Fruit fly (Drosophila melanogaster): ENCODE measurements around the gene CG43184.

DNA sequence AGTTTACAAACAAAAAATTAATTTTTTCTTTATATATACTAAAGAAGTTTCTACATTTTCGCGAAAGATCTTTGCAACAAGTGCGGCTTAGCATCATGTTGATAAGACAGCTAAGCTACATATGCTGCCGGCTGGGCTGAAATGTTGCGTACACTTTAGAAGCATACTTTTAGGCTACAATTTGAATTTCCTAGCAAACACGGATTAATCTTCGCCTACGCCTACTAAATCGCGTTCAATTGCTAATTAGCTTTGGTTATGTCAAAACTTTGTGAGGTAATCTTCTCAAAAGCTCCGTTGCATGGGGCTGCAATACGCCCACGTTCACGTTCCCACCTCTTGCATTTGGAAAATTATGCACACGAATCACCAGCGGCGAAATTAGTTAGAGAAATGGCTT, 39.4 kb downstream of the CG43184 start:
- TF ChIP-seq Clk (GFP tag; optimal IDR thresholded peaks at IDR 0.05), result no peak
- TF ChIP-seq toe (GFP tag; optimal IDR thresholded peaks at IDR 0.05), result no peak
- no peak for TF ChIP-seq CG12768 (GFP tag; optimal IDR thresholded peaks at IDR 0.05)
- no peak for TF ChIP-seq CG7045 (GFP tag; optimal IDR thresholded peaks at IDR 0.05)
- TF ChIP-seq tj (GFP tag; optimal IDR thresholded peaks at IDR 0.05), result no peak
